Worm (Caenorhabditis elegans) whole organism, young adult: ENCODE measurements around the gene lips-12.
A peak's percentile ranks its signal among the peaks of the same experiment; 100 is the strongest.

Experiments used
- F10E7.11 ChIP-seq: sonication (generic microtip); optimal IDR thresholded peaks from 2 replicates; lab custom pipeline; 2017; ENCODE audit warnings: mild to moderate bottlenecking, missing genetic modification characterization, moderate library complexity, missing compliant biosample characterization
- F52B5.7 ChIP-seq: sonication (generic microtip); optimal IDR thresholded peaks from 2 replicates; lab custom pipeline; 2016; ENCODE audit warnings: mild to moderate bottlenecking, missing genetic modification characterization, missing compliant biosample characterization
- Y56A3A.18 ChIP-seq: fragments of 200-800 bp; sonication (Bioruptor generic); IDR thresholded peaks from 2 replicates; pipeline ENCODE4 v1.3.6; 2022; ENCODE audit warnings: missing genetic modification reagents, missing genetic modification characterization, missing compliant biosample characterization
- aptf-3 ChIP-seq: fragments of 200-800 bp; sonication (Bioruptor generic); IDR thresholded peaks from 2 replicates; pipeline ENCODE4 v1.3.6; 2022; ENCODE audit warnings: missing genetic modification characterization, missing compliant biosample characterization
- ceh-40 ChIP-seq: fragments of 200-800 bp; sonication (Bioruptor generic); IDR thresholded peaks from 2 replicates; pipeline ENCODE4 v1.3.6; 2022; ENCODE audit warnings: missing genetic modification characterization, missing compliant biosample characterization
- chd-7 ChIP-seq: sonication (generic microtip); optimal IDR thresholded peaks from 2 replicates; lab custom pipeline; 2016; ENCODE audit warnings: mild to moderate bottlenecking, missing genetic modification characterization, moderate library complexity, missing compliant biosample characterization
- dpff-1 ChIP-seq: sonication (generic microtip); optimal IDR thresholded peaks from 2 replicates; lab custom pipeline; 2017; ENCODE audit warnings: mild to moderate bottlenecking, missing genetic modification characterization, missing compliant biosample characterization
- efl-1 ChIP-seq: fragments of 150-350 bp; optimal IDR thresholded peaks from 2 replicates; lab custom pipeline; 2014; ENCODE audit warnings: missing biosample characterization, missing genetic modification reagents, missing genetic modification characterization
- egrh-3 ChIP-seq: fragments of 200-800 bp; sonication (Bioruptor generic); IDR thresholded peaks from 2 replicates; pipeline ENCODE4 v1.3.6; 2022; ENCODE audit warnings: missing genetic modification reagents, missing genetic modification characterization, missing compliant biosample characterization
- ets-4 ChIP-seq: fragments of 200-800 bp; sonication (Bioruptor generic); optimal IDR thresholded peaks from 2 replicates; lab custom pipeline; 2018; ENCODE audit warnings: mild to moderate bottlenecking, missing genetic modification characterization, missing compliant biosample characterization
- hrde-1 ChIP-seq: sonication (generic microtip); optimal IDR thresholded peaks from 2 replicates; lab custom pipeline; 2016; ENCODE audit warnings: missing genetic modification characterization, mild to moderate bottlenecking, missing compliant biosample characterization, moderate library complexity, missing genotype, missing genetic modification reagents, borderline replicate concordance
- lin-26 ChIP-seq: fragments of 200-800 bp; sonication (Bioruptor generic); IDR thresholded peaks from 2 replicates; pipeline ENCODE4 v1.3.6; 2022; ENCODE audit warnings: missing genetic modification reagents, missing genetic modification characterization, missing compliant biosample characterization
- lin-54 ChIP-seq: fragments of 200-800 bp; sonication (Bioruptor generic); optimal IDR thresholded peaks from 2 replicates; lab custom pipeline; 2018; ENCODE audit warnings: mild to moderate bottlenecking, missing genetic modification characterization, missing compliant biosample characterization
- lsy-27 ChIP-seq: sonication (generic microtip); optimal IDR thresholded peaks from 2 replicates; lab custom pipeline; 2017; ENCODE audit warnings: missing genetic modification characterization, mild to moderate bottlenecking, missing compliant biosample characterization, antibody characterized with exemption, missing genotype, borderline replicate concordance; ENCODE audit not compliant: insufficient read depth
- madf-10 ChIP-seq: sonication (generic microtip); optimal IDR thresholded peaks from 2 replicates; lab custom pipeline; 2016; ENCODE audit warnings: mild to moderate bottlenecking, missing genetic modification characterization, missing compliant biosample characterization
- madf-8 ChIP-seq: fragments of 200-800 bp; sonication (Bioruptor generic); conservative IDR thresholded peaks from 2 replicates; pipeline ENCODE4 v1.3.6; 2022; ENCODE audit warnings: missing genetic modification reagents, missing genetic modification characterization, missing compliant biosample characterization
- mcd-1 ChIP-seq: fragments of 200-800 bp; sonication (Bioruptor generic); IDR thresholded peaks from 2 replicates; pipeline ENCODE4 v1.3.6; 2022; ENCODE audit warnings: missing genetic modification reagents, missing genetic modification characterization, missing compliant biosample characterization
- nhr-80 ChIP-seq: sonication (generic microtip); optimal IDR thresholded peaks from 2 replicates; lab custom pipeline; 2016; ENCODE audit warnings: missing genetic modification characterization, missing compliant biosample characterization
- pbrm-1 ChIP-seq: fragments of 200-800 bp; sonication (Bioruptor generic); IDR thresholded peaks from 2 replicates; pipeline ENCODE4 v1.3.6; 2022; ENCODE audit warnings: missing genetic modification reagents, missing genetic modification characterization, missing compliant biosample characterization
- pha-4 ChIP-seq: fragments of 150-350 bp; sonication (generic microtip); optimal IDR thresholded peaks from 2 replicates; lab custom pipeline; 2014; ENCODE audit warnings: missing biosample characterization, missing genetic modification reagents, missing genetic modification characterization
- repo-1 ChIP-seq: sonication (generic microtip); optimal IDR thresholded peaks from 2 replicates; lab custom pipeline; 2017; ENCODE audit warnings: mild to moderate bottlenecking, missing genetic modification characterization, missing compliant biosample characterization
- sea-2 ChIP-seq: fragments of 200-800 bp; sonication (Bioruptor generic); IDR thresholded peaks from 2 replicates; pipeline ENCODE4 v1.3.6; 2022; ENCODE audit warnings: missing genetic modification characterization, missing compliant biosample characterization
- somi-1 ChIP-seq: fragments of 200-800 bp; sonication (Bioruptor generic); optimal IDR thresholded peaks from 2 replicates; lab custom pipeline; 2018; ENCODE audit warnings: mild to moderate bottlenecking, missing genetic modification characterization, missing compliant biosample characterization
- sptf-2 ChIP-seq: fragments of 200-800 bp; sonication (Bioruptor generic); optimal IDR thresholded peaks from 2 replicates; lab custom pipeline; 2018; ENCODE audit warnings: mild to moderate bottlenecking, missing genetic modification characterization, missing compliant biosample characterization
- tbx-9 ChIP-seq: sonication (generic microtip); optimal IDR thresholded peaks from 2 replicates; lab custom pipeline; 2016; ENCODE audit warnings: borderline replicate concordance, missing genetic modification characterization, inconsistent platforms, missing compliant biosample characterization
- xnd-1 ChIP-seq: sonication (generic microtip); optimal IDR thresholded peaks from 2 replicates; lab custom pipeline; 2016; ENCODE audit warnings: missing genotype, missing genetic modification reagents, missing genetic modification characterization, missing compliant biosample characterization
- zfh-2 ChIP-seq: fragments of 200-800 bp; sonication (Bioruptor generic); conservative IDR thresholded peaks from 2 replicates; pipeline ENCODE4 v1.3.6; 2022; ENCODE audit warnings: missing genetic modification reagents, missing genetic modification characterization, missing compliant biosample characterization
- zim-3 ChIP-seq: sonication (generic microtip); optimal IDR thresholded peaks from 2 replicates; lab custom pipeline; 2017; ENCODE audit warnings: mild to moderate bottlenecking, missing genetic modification characterization, moderate library complexity, missing compliant biosample characterization
- ztf-28 ChIP-seq: fragments of 200-800 bp; sonication (Bioruptor generic); IDR thresholded peaks from 2 replicates; pipeline ENCODE4 v1.3.6; 2022; ENCODE audit warnings: missing genetic modification reagents, missing genetic modification characterization, missing compliant biosample characterization
- ztf-3 ChIP-seq: fragments of 200-800 bp; sonication (Bioruptor generic); optimal IDR thresholded peaks from 2 replicates; lab custom pipeline; 2018; ENCODE audit warnings: mild to moderate bottlenecking, missing genetic modification characterization, missing compliant biosample characterization

The lips-12 gene

ce11 chrII:1130241-1130640, 16.2 kb upstream of the lips-12 start (continued):
- TF ChIP-seq zim-3 (tag; lab: Kevin White, UChicago) = no peak

- TF ChIP-seq hrde-1 (no peak), aptf-3 (no peak), efl-1 (GFP tag; lab: Kevin White, UChicago) (no peak), pbrm-1 (GFP tag; lab: Robert Waterston, UW) (no peak), sea-2 (GFP tag; lab: Robert Waterston, UW) (no peak), F10E7.11 (tag; lab: Kevin White, UChicago) (no peak), nhr-80 (tag; lab: Kevin White, UChicago) (no peak), somi-1 (GFP tag; lab: Kevin White, UChicago) (no peak), zfh-2 (GFP tag; lab: Robert Waterston, UW) (no peak), ets-4 (GFP tag; lab: Kevin White, UChicago) (no peak), madf-10 (tag; lab: Kevin White, UChicago) (no peak), ztf-3 (no peak), dpff-1 (tag; lab: Kevin White, UChicago) (no peak), tbx-9 (tag; lab: Kevin White, UChicago) (no peak), ceh-40 (GFP tag; lab: Robert Waterston, UW) (no peak), lsy-27 (tag; lab: Kevin White, UChicago) (no peak), repo-1 (tag; lab: Kevin White, UChicago) (no peak), Y56A3A.18 (no peak), F52B5.7 (tag; lab: Kevin White, UChicago) (no peak)
Observed at ce11 chrII:1127676-1128075, 13.6 kb upstream of the lips-12 start, which contains the start of gene taf-6.1. taf-6.1 (plus strand) TSS chrII:1127976.

- TF ChIP-seq mcd-1 (GFP tag; lab: Robert Waterston, UW) (peak; percentile 64), egrh-3 (GFP tag; lab: Robert Waterston, UW) (no peak)
Observed at ce11 chrII:1126472-1126871, 12.4 kb upstream of the lips-12 start.

- TF ChIP-seq tbx-9 (tag; lab: Kevin White, UChicago) (no peak), ztf-28 (GFP tag; lab: Robert Waterston, UW) (no peak), xnd-1 (tag; lab: Kevin White, UChicago) (no peak), mcd-1 (GFP tag; lab: Robert Waterston, UW) (peak; percentile 70), sptf-2 (no peak), lin-54 (GFP tag; lab: Kevin White, UChicago) (peak; percentile 26)
Observed at ce11 chrII:1124757-1125156, 10.7 kb upstream of the lips-12 start.

ce11 chrII:1123208-1123607, 9.2 kb upstream of the lips-12 start, which contains the start of the genes sut-1 and eri-3:
sut-1 (minus strand) TSS chrII:1123265.
eri-3 (plus strand) TSS chrII:1123534.
- TF ChIP-seq madf-8 (GFP tag; lab: Robert Waterston, UW) (no peak), Y56A3A.18 (no peak), pha-4 (tag; lab: Kevin White, UChicago) (no peak), lin-26 (no peak), chd-7 (tag; lab: Kevin White, UChicago) (no peak)
